Fruit fly (Drosophila melanogaster): ENCODE measurements around the gene D2hgdh.

D2hgdh gene

DNA sequence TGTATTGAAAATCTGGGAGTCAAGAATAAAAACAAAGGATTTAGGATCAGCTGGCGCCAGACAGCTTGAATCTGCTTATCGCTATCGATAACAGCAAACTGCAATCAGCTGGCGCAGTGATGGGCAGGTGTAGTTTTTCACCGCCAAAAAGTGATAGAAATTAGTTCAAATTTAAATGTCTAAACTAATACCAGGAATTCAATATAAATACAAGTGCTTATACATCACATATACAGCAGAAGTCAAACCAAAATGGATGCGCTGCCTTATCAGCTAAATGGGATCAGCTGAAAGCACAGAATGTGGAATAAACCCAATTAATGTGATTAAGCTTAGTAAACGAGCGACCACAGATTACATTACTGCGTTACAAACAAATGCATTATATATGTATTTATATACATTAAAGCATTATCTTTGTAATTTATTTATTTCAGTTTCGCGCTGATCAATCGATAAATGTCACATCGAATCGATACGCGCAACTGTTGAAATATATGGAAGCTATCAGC, 39.5 kb downstream of the D2hgdh start, which contains the start of gene pn (continued):
- TF ChIP-seq H15 (GFP tag; IDR thresholded peaks at IDR 0.05) (no peak), CG2889 (GFP tag; IDR thresholded peaks at IDR 0.05) (no peak), BEAF-32 (GFP tag; optimal IDR thresholded peaks at IDR 0.05) (peak; percentile 55), Doc3 (GFP tag; IDR thresholded peaks at IDR 0.05; ENCODE audit: partially characterized antibody) (0 out of 3 replicates have a peak, but pooled peaks have one; percentile 19), Myb (GFP tag; optimal IDR thresholded peaks at IDR 0.05) (no peak), bbx (GFP tag; IDR thresholded peaks at IDR 0.05; ENCODE audit: partially characterized antibody) (peak; percentile 38; the same call in 1 of the 2 replicates), Aef1 (GFP tag; IDR thresholded peaks at IDR 0.05) (no peak), CG15514 (GFP tag; optimal IDR thresholded peaks at IDR 0.05) (peak; percentile 15), btn (GFP tag; optimal IDR thresholded peaks at IDR 0.05) (no peak), row (GFP tag; IDR thresholded peaks at IDR 0.05) (no peak), CG13287 (GFP tag; IDR thresholded peaks at IDR 0.05; ENCODE audit: partially characterized antibody) (peak; percentile 32; the same call in 1 of the 2 replicates), CG12219 (GFP tag; optimal IDR thresholded peaks at IDR 0.05) (no peak), Dad (GFP tag; optimal IDR thresholded peaks at IDR 0.05) (no peak), Lpt (GFP tag; optimal IDR thresholded peaks at IDR 0.05) (no peak), Nf-YA (GFP tag; IDR thresholded peaks at IDR 0.05) (no peak), org-1 (GFP tag; optimal IDR thresholded peaks at IDR 0.05) (no peak), Ptx1 (GFP tag; IDR thresholded peaks at IDR 0.05) (no peak), inv (GFP tag; IDR thresholded peaks at IDR 0.05; ENCODE audit: partially characterized antibody) (no peak), CG10654 (GFP tag; optimal IDR thresholded peaks at IDR 0.05) (no peak), CG6654 (GFP tag; optimal IDR thresholded peaks at IDR 0.05) (no peak), CG2116 (GFP tag; optimal IDR thresholded peaks at IDR 0.05) (peak; percentile 56), pzg (GFP tag; optimal IDR thresholded peaks at IDR 0.05) (peak; percentile 25), vvl (GFP tag; IDR thresholded peaks at IDR 0.05) (no peak), D19B (GFP tag; optimal IDR thresholded peaks at IDR 0.05) (no peak), Sry-δ (GFP tag; optimal IDR thresholded peaks at IDR 0.05) (peak; percentile 57), D19A (tag; optimal IDR thresholded peaks at IDR 0.05) (no peak)

DNA sequence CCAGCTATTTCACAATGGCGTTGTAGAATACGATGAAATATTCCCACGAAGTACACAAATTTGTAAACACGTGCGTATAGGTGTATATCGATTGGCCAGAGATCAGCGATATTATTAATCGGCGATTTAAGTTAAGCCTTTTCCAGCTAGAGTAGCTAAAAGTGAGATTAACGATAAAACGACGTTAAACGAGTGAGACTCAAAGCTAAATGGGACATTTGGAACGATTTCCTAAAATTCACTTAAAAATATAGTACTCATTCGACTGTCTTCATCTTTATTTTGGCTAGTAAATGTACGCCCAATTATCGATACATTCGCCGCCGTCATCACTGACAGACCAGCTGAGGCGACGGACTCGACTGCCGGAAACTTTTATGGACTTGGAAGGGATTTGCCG, 43.3 kb downstream of the D2hgdh start, which contains the start of the genes Nmd3 and CG17776:
Gene Nmd3 (minus strand): TSS at position 106 of the 400 bp plus-strand sequence.
Gene CG17776 (plus strand): TSS at position 163 of the 400 bp plus-strand sequence.
- TF ChIP-seq z (GFP tag; IDR thresholded peaks at IDR 0.05), result no peak
- peak; percentile 28 for TF ChIP-seq Bdp1 (GFP tag; optimal IDR thresholded peaks at IDR 0.05)
- no peak for TF ChIP-seq CG13123 (GFP tag; optimal IDR thresholded peaks at IDR 0.05)
- no peak for TF ChIP-seq fru (optimal IDR thresholded peaks at IDR 0.05)
- peak; percentile 15 for TF ChIP-seq Myb (GFP tag; optimal IDR thresholded peaks at IDR 0.05)
- TF ChIP-seq klu (GFP tag; IDR thresholded peaks at IDR 0.05), result no peak
- 0 out of 3 replicates have a peak, but pooled peaks have one; percentile 12 for TF ChIP-seq CG7963 (GFP tag; IDR thresholded peaks at IDR 0.05; ENCODE audit: partially characterized antibody)
- peak; percentile 51 for TF ChIP-seq inv (GFP tag; IDR thresholded peaks at IDR 0.05; ENCODE audit: partially characterized antibody)
- TF ChIP-seq Neu2 (GFP tag; optimal IDR thresholded peaks at IDR 0.05; ENCODE audit: borderline replicate concordance), result no peak
- no peak for TF ChIP-seq lov (optimal IDR thresholded peaks at IDR 0.05)
- TF ChIP-seq lov (GFP tag; IDR thresholded peaks at IDR 0.05), result no peak
- no peak for TF ChIP-seq Dip2 (GFP tag; IDR thresholded peaks at IDR 0.05)
- no peak for TF ChIP-seq B-H2 (GFP tag; optimal IDR thresholded peaks at IDR 0.05)
- TF ChIP-seq tap (tag; optimal IDR thresholded peaks at IDR 0.05), result no peak
- no peak for TF ChIP-seq disco-r (GFP tag; optimal IDR thresholded peaks at IDR 0.05)
- peak; percentile 4 for TF ChIP-seq CG9797 (GFP tag; optimal IDR thresholded peaks at IDR 0.05)
- no peak for TF ChIP-seq tx (GFP tag; optimal IDR thresholded peaks at IDR 0.05)
- TF ChIP-seq CG8944 (GFP tag; optimal IDR thresholded peaks at IDR 0.05), result no peak
- TF ChIP-seq pan (optimal IDR thresholded peaks at IDR 0.05), result no peak
- no peak for TF ChIP-seq pan (GFP tag; optimal IDR thresholded peaks at IDR 0.05 in 1 of 2, IDR thresholded peaks at IDR 0.05 in 1 of 2)
- TF ChIP-seq Bgb (GFP tag; IDR thresholded peaks at IDR 0.05; ENCODE audit: partially characterized antibody), result peak; percentile 61
- peak; percentile 80 for TF ChIP-seq hb (GFP tag; IDR thresholded peaks at IDR 0.05; ENCODE audit: partially characterized antibody)
- TF ChIP-seq slbo (GFP tag; IDR thresholded peaks at IDR 0.05), result no peak
- TF ChIP-seq sisA (GFP tag; IDR thresholded peaks at IDR 0.05), result no peak
- TF ChIP-seq croc (GFP tag; conservative IDR thresholded peaks at IDR 0.05), result no peak
- peak; percentile 78 for TF ChIP-seq CG14860 (GFP tag; IDR thresholded peaks at IDR 0.05; ENCODE audit: partially characterized antibody)
- TF ChIP-seq sna (GFP tag; IDR thresholded peaks at IDR 0.05; ENCODE audit: partially characterized antibody), result peak; percentile 77
- TF ChIP-seq CG30020 (tag; optimal IDR thresholded peaks at IDR 0.05), result peak; percentile 8
